Fruit fly (Drosophila melanogaster) whole organism, embryonic: ENCODE data around the gene CG8641.

Experiments used
- ATbp ChIP-seq: fragments of 200-800 bp; sonication (Bioruptor generic); optimal IDR thresholded peaks from 2 replicates; lab custom pipeline; 2017; ENCODE audit warnings: missing biosample characterization, mild to moderate bottlenecking, missing genetic modification characterization, missing genetic modification reagents
- CG12659 ChIP-seq: fragments of 200-800 bp; sonication (Bioruptor generic); optimal IDR thresholded peaks from 3 replicates; lab custom pipeline; 2017; ENCODE audit warnings: mild to moderate bottlenecking, missing biosample characterization, missing genetic modification reagents, missing genetic modification characterization
- CG12769 ChIP-seq: fragments of 200-800 bp; sonication (Bioruptor generic); optimal IDR thresholded peaks from 2 replicates; lab custom pipeline; 2019; ENCODE audit warnings: missing biosample characterization, mild to moderate bottlenecking, missing genetic modification characterization, moderate library complexity
- CG13287 ChIP-seq: fragments of 200-800 bp; sonication (Bioruptor generic); IDR thresholded peaks from 2 replicates; pipeline ENCODE4 v1.3.6; 2022; ENCODE audit warnings: missing biosample characterization, missing genetic modification characterization; ENCODE audit not compliant: partially characterized antibody
- CG14441 ChIP-seq: fragments of 200-800 bp; sonication (Bioruptor generic); IDR thresholded peaks from 2 replicates; pipeline ENCODE4 v1.3.6; 2022; ENCODE audit warnings: missing biosample characterization, missing genetic modification characterization
- CG2199 ChIP-seq: fragments of 200-800 bp; sonication (Bioruptor generic); IDR thresholded peaks from 3 replicates; pipeline ENCODE4 v1.3.6; 2022; ENCODE audit warnings: missing biosample characterization, missing genetic modification characterization
- CG2875 ChIP-seq: fragments of 200-800 bp; sonication (Bioruptor generic); optimal IDR thresholded peaks from 2 replicates; lab custom pipeline; 2017; ENCODE audit warnings: missing biosample characterization, mild to moderate bottlenecking, missing genetic modification characterization, missing genetic modification reagents
- CG31365 ChIP-seq: fragments of 200-800 bp; sonication (Bioruptor generic); optimal IDR thresholded peaks from 2 replicates; lab custom pipeline; 2018; ENCODE audit warnings: missing biosample characterization, mild to moderate bottlenecking, missing genetic modification characterization
- CG33213 ChIP-seq: fragments of 200-800 bp; sonication (Bioruptor generic); optimal IDR thresholded peaks from 3 replicates; lab custom pipeline; 2016; ENCODE audit warnings: missing biosample characterization, missing genetic modification characterization
- CG8290 ChIP-seq, 3 experiments: fragments of 200-800 bp; sonication (Bioruptor generic); optimal IDR thresholded peaks; 2 replicates each; lab custom pipeline; 2016 to 2019; ENCODE audit warnings: missing biosample characterization in 3 of 3, missing genetic modification characterization in 3 of 3, mild to moderate bottlenecking in 2 of 3, moderate library complexity in 1 of 3
- CG8388 ChIP-seq: fragments of 200-800 bp; sonication (Bioruptor generic); optimal IDR thresholded peaks from 2 replicates; lab custom pipeline; 2019; ENCODE audit warnings: missing biosample characterization, mild to moderate bottlenecking, missing genetic modification characterization, moderate library complexity
- CG8924 ChIP-seq: fragments of 200-800 bp; optimal IDR thresholded peaks from 3 replicates; lab custom pipeline; 2019; ENCODE audit warnings: missing biosample characterization, mild to moderate bottlenecking, missing genetic modification characterization, moderate library complexity
- CG8944 ChIP-seq: fragments of 200-800 bp; sonication (Bioruptor generic); optimal IDR thresholded peaks from 3 replicates; lab custom pipeline; 2016; ENCODE audit warnings: missing biosample characterization, missing genetic modification characterization
- Dek ChIP-seq: fragments of 200-800 bp; sonication (Bioruptor generic); optimal IDR thresholded peaks from 3 replicates; lab custom pipeline; 2019; ENCODE audit warnings: missing biosample characterization, mild to moderate bottlenecking, missing genetic modification characterization, moderate library complexity
- Dref ChIP-seq: fragments of 200-800 bp; sonication (Bioruptor generic); IDR thresholded peaks from 2 replicates; pipeline ENCODE4 v1.3.6; 2022; ENCODE audit warnings: missing biosample characterization, missing genetic modification characterization
- Ets65A ChIP-seq: fragments of 200-800 bp; sonication (Bioruptor generic); peaks from one replicate; lab custom pipeline; 2016; ENCODE audit warnings: missing biosample characterization, missing genetic modification characterization
- Jarid2 ChIP-seq: fragments of 200-800 bp; sonication (Bioruptor generic); optimal IDR thresholded peaks from 3 replicates; lab custom pipeline; 2017; ENCODE audit warnings: mild to moderate bottlenecking, missing biosample characterization, missing genetic modification reagents, missing genetic modification characterization
- Max ChIP-seq: fragments of 200-800 bp; sonication (Bioruptor generic); optimal IDR thresholded peaks from 2 replicates; lab custom pipeline; 2016; ENCODE audit warnings: missing biosample characterization, mild to moderate bottlenecking, missing genetic modification characterization
- Mrtf ChIP-seq: fragments of 200-800 bp; sonication (Bioruptor generic); IDR thresholded peaks from 3 replicates; pipeline ENCODE4 v1.3.6; 2022; ENCODE audit warnings: missing biosample characterization, missing genetic modification characterization
- NC2β ChIP-seq: fragments of 200-800 bp; sonication (Bioruptor generic); optimal IDR thresholded peaks from 2 replicates; lab custom pipeline; 2016; ENCODE audit warnings: missing biosample characterization, missing genetic modification characterization
- Side ChIP-seq: fragments of 200-800 bp; sonication (Bioruptor generic); optimal IDR thresholded peaks from 2 replicates; lab custom pipeline; 2016; ENCODE audit warnings: missing biosample characterization, missing genetic modification characterization
- ab ChIP-seq: fragments of 200-800 bp; sonication (Bioruptor generic); optimal IDR thresholded peaks from 2 replicates; lab custom pipeline; 2016; ENCODE audit warnings: missing biosample characterization, missing genetic modification characterization
- ato ChIP-seq: fragments of 200-800 bp; sonication (Bioruptor generic); IDR thresholded peaks from 2 replicates; pipeline ENCODE4 v1.3.6; 2022; ENCODE audit warnings: missing biosample characterization, missing genetic modification characterization; ENCODE audit not compliant: partially characterized antibody
- bcd ChIP-seq: fragments of 200-800 bp; sonication (Bioruptor generic); optimal IDR thresholded peaks from 2 replicates; lab custom pipeline; 2017; ENCODE audit warnings: missing biosample characterization, mild to moderate bottlenecking, missing genetic modification characterization
- cad ChIP-seq: fragments of >200 bp; optimal IDR thresholded peaks from 2 replicates; lab custom pipeline; 2017; ENCODE audit warnings: missing biosample characterization, missing genetic modification characterization
- cwo ChIP-seq: fragments of 200-800 bp; sonication (Bioruptor generic); optimal IDR thresholded peaks from 3 replicates; lab custom pipeline; 2017; ENCODE audit warnings: missing biosample characterization, missing genetic modification characterization, mild to moderate bottlenecking, moderate library complexity, missing genetic modification reagents
- gem ChIP-seq: fragments of 200-800 bp; sonication (Bioruptor generic); optimal IDR thresholded peaks from 2 replicates; lab custom pipeline; 2019; ENCODE audit warnings: missing biosample characterization, mild to moderate bottlenecking, missing genetic modification characterization, moderate library complexity
- nau ChIP-seq: fragments of 200-800 bp; sonication (Bioruptor generic); optimal IDR thresholded peaks from 3 replicates; lab custom pipeline; 2017; ENCODE audit warnings: missing biosample characterization, mild to moderate bottlenecking, missing genetic modification characterization, missing genetic modification reagents
- tna ChIP-seq: fragments of 200-800 bp; sonication (Bioruptor generic); IDR thresholded peaks from 2 replicates; pipeline ENCODE4 v1.3.6; 2022; ENCODE audit warnings: missing biosample characterization, missing genetic modification characterization; ENCODE audit not compliant: partially characterized antibody
- tup ChIP-seq: fragments of 200-800 bp; sonication (Bioruptor generic); optimal IDR thresholded peaks from 2 replicates; lab custom pipeline; 2016; ENCODE audit warnings: missing biosample characterization, mild to moderate bottlenecking, missing genetic modification characterization, moderate library complexity
- wdn ChIP-seq: fragments of 200-800 bp; sonication (Bioruptor generic); IDR thresholded peaks from 2 replicates; pipeline ENCODE4 v1.3.6; 2022; ENCODE audit warnings: missing biosample characterization, missing genetic modification characterization
- zen ChIP-seq: fragments of 200-800 bp; sonication (Bioruptor generic); optimal IDR thresholded peaks from 3 replicates; lab custom pipeline; 2018; ENCODE audit warnings: missing biosample characterization, mild to moderate bottlenecking, missing genetic modification characterization, moderate library complexity

The CG8641 gene

dm6 chr3L:7086093-7086492, 8.8 kb upstream of the CG8641 start:
- no peak for TF ChIP-seq CG2875 (GFP tag; lab: Kevin White, UChicago)
- TF ChIP-seq CG14441 (GFP tag; lab: Robert Waterston, UW): 0 out of 2 replicates have a peak, but pooled peaks have one; percentile 19
- no peak for TF ChIP-seq gem (tag; lab: Kevin White, UChicago)
- peak; percentile 67 for TF ChIP-seq Ets65A (GFP tag; lab: Kevin White, UChicago)
- peak; percentile 72 for TF ChIP-seq CG12769 (tag; lab: Kevin White, UChicago)
- TF ChIP-seq, all 482 proteins: peak for 3

dm6 chr3L:7082168-7082567, 4.9 kb upstream of the CG8641 start:
- TF ChIP-seq zen (tag; lab: Kevin White, UChicago) (no peak), CG12659 (GFP tag; lab: Kevin White, UChicago) (no peak), CG2199 (peak; percentile 92; the same call in 2 of the 3 replicates)

DNA sequence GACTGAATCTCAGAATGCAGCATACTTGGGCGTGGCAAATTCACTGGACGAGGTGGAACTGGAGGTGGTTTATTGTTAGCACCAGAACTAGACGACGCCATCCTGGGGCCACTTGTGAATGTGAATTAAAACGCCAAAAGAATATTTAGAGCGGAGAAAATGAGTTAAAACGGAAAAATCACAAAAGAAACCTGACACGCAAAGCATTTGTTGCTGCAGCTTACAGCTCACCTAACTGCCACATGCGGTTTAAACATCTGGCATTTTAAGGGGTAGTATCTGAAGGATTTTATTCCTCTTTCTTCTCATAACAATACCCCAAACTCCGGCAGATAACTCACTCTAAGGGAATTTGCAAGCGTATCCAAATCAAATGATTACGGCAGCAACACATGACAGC, 2.1 kb downstream of the CG8641 start, which contains the start of gene CG34030:
CG34030 (minus strand) TSS at position 101 of the 400 bp plus-strand sequence.
- TF ChIP-seq tup (GFP tag; lab: Kevin White, UChicago): no peak
- TF ChIP-seq CG8290 (GFP tag; optimal IDR thresholded peaks at IDR 0.05; lab: Kevin White, UChicago): no peak
- no peak for TF ChIP-seq CG8290 (tag; optimal IDR thresholded peaks at IDR 0.05; lab: Kevin White, UChicago)
- TF ChIP-seq CG8944 (GFP tag; lab: Kevin White, UChicago): no peak
- TF ChIP-seq ab (GFP tag; lab: Kevin White, UChicago): no peak
- TF ChIP-seq NC2β: no peak
- no peak for TF ChIP-seq ATbp (GFP tag; lab: Kevin White, UChicago)

- TF ChIP-seq wdn (GFP tag; lab: Robert Waterston, UW): no peak
- TF ChIP-seq Ets65A (GFP tag; lab: Kevin White, UChicago): peak; percentile 29
These were observed 8.2 kb downstream of the CG8641 start, which contains the start of gene CG32391 for dm6 chr3L:7069099-7069498. Gene CG32391, minus strand, starts transcription at chr3L:7069199.

dm6 chr3L:7066014-7066413, 11.2 kb downstream of the CG8641 start, which contains the start of gene CG14823:
Gene CG14823, plus strand, starts transcription at chr3L:7066314.
- TF ChIP-seq Dek (tag; lab: Kevin White, UChicago): no peak
- no peak for TF ChIP-seq Side (GFP tag; lab: Kevin White, UChicago)
- no peak for TF ChIP-seq nau (GFP tag; lab: Kevin White, UChicago)
- TF ChIP-seq CG33213 (GFP tag; lab: Kevin White, UChicago): no peak
- TF ChIP-seq CG31365: no peak
- TF ChIP-seq cwo (GFP tag; lab: Kevin White, UChicago): no peak
- TF ChIP-seq Mrtf: no peak
- TF ChIP-seq ato: no peak
- no peak for TF ChIP-seq CG8388 (GFP tag; lab: Kevin White, UChicago)
- no peak for TF ChIP-seq cad (GFP tag; lab: Kevin White, UChicago)
- no peak for TF ChIP-seq Max (GFP tag; lab: Kevin White, UChicago)
- TF ChIP-seq Jarid2 (GFP tag; lab: Kevin White, UChicago): no peak
- TF ChIP-seq Dref (GFP tag; lab: Robert Waterston, UW): no peak
- TF ChIP-seq CG8924 (tag; lab: Kevin White, UChicago): no peak
- no peak for TF ChIP-seq CG13287
- TF ChIP-seq bcd: no peak
- TF ChIP-seq tna (GFP tag; lab: Robert Waterston, UW): no peak
